Worm (Caenorhabditis elegans): ENCODE measurements around the gene gst-35.
"Not testable (repeated sequence)": the region's sequence is repeated elsewhere in the genome, so short reads cannot be mapped to it uniquely, and the experiment has no call there.

The gst-35 gene

DNA sequence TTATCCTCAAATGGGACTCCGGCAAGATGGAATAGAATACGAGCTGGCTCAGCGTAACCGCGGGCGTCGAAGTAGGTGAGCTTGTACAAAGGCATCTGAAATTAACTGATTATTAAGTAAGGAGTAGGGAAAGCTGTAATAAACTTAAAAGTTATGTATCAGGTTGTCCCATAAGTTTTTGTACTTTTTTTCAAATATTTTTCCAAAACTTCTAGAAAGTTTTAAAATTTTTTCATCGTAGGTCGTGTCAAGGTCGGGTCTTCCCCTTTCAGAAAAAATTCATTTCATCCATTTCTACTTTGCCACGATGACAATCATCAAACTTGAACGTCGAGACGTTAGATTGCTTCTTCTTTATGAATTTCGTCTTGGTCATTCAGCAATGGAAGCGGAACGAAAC lies 13.4 kb downstream of the gst-35 start, which contains the start of gene gst-39:
gst-39 (minus strand) TSS at position 101 of the 400 bp plus-strand sequence.
- not testable (repeated sequence) for TF ChIP-seq cnd-1, pha-4, nhr-12 (tag; optimal IDR thresholded peaks at IDR 0.05)

DNA sequence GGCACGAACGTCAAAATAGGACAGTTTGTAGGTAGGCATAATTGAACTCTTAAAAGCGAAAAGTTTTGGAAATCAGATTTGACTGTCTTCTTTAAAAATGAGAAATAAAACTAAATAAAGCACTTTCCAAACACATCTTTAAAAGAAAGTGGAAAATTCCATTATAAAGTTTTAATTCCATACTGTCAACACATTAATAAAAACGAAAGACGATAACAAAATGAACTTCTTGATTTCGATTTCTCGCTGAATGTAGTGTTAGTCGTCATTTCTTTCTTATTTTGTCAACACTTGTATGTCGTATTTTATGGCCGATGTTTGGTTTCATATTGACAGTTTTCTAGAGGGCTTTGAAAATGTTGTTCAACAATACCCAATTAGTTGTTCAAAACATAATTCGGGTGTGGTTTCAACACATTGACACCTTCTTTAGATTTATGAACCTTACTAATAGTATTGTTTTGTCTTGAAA lies 15.3 kb downstream of the gst-35 start, which contains the start of gene gst-29:
gst-29 (minus strand) TSS at position 51 of the 472 bp plus-strand sequence.
- TF ChIP-seq snpc-4 (tag; optimal IDR thresholded peaks at IDR 0.05) (no peak), mep-1 (tag; optimal IDR thresholded peaks at IDR 0.05) (no peak), lin-13 (tag; optimal IDR thresholded peaks at IDR 0.05) (no peak), unc-39 (tag; optimal IDR thresholded peaks at IDR 0.05) (no peak), zip-8 (tag; optimal IDR thresholded peaks at IDR 0.05) (no peak), nhr-28 (tag; optimal IDR thresholded peaks at IDR 0.05) (no peak), blmp-1 (tag; optimal IDR thresholded peaks at IDR 0.05) (no peak), cnd-1 (tag; optimal IDR thresholded peaks at IDR 0.05) (no peak), lsy-2 (tag; optimal IDR thresholded peaks at IDR 0.05) (no peak), nhr-12 (tag; optimal IDR thresholded peaks at IDR 0.05) (no peak), lin-32 (GFP tag; optimal IDR thresholded peaks at IDR 0.05) (no peak), nhr-76 (tag; optimal IDR thresholded peaks at IDR 0.05) (no peak), pha-4 (tag; optimal IDR thresholded peaks at IDR 0.05) (no peak)

DNA sequence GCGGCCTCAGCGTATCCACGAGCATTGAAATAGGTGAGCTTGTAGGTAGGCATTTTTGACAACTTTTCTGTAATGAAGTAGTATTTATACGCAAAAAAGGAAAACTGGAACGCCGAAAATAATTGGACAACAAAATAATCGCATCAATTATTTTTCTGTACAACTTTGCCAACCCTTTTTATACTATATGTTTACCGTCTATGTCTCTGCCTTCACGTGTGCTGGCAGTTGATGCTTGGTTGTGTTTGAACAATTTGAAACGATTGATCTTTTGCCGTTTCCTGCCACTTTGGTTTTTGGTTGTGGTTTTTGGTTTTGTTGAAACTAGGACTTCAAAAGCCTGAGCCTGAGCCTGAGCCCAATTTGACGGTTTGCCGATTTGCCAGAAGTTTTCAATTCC lies 17.8 kb downstream of the gst-35 start, which contains the start of gene gst-28:
gst-28 (minus strand) TSS at position 238 of the 400 bp plus-strand sequence.
- TF ChIP-seq drap-1 (GFP tag; optimal IDR thresholded peaks at IDR 0.05) (no peak), blmp-1 (tag; optimal IDR thresholded peaks at IDR 0.05) (no peak), sptf-1 (tag; optimal IDR thresholded peaks at IDR 0.05) (no peak), cnd-1 (tag; optimal IDR thresholded peaks at IDR 0.05) (no peak), nhr-237 (tag; optimal IDR thresholded peaks at IDR 0.05) (no peak), nhr-28 (tag; optimal IDR thresholded peaks at IDR 0.05) (no peak), pha-4 (tag; optimal IDR thresholded peaks at IDR 0.05) (no peak), elt-3 (tag; optimal IDR thresholded peaks at IDR 0.05) (no peak), bed-3 (GFP tag; optimal IDR thresholded peaks at IDR 0.05) (no peak), snpc-4 (tag; optimal IDR thresholded peaks at IDR 0.05) (no peak), lin-13 (tag; optimal IDR thresholded peaks at IDR 0.05) (no peak), ceh-43 (GFP tag; optimal IDR thresholded peaks at IDR 0.05) (no peak), ceh-83 (GFP tag; optimal IDR thresholded peaks at IDR 0.05) (no peak), lsy-2 (tag; optimal IDR thresholded peaks at IDR 0.05) (no peak), hlh-1 (tag; optimal IDR thresholded peaks at IDR 0.05) (no peak), nhr-76 (tag; optimal IDR thresholded peaks at IDR 0.05) (no peak), ztf-11 (tag; optimal IDR thresholded peaks at IDR 0.05) (no peak), flh-1 (GFP tag; optimal IDR thresholded peaks at IDR 0.05) (no peak), nhr-12 (tag; optimal IDR thresholded peaks at IDR 0.05) (no peak), elt-1 (tag; optimal IDR thresholded peaks at IDR 0.05; ENCODE audit: borderline replicate concordance, insufficient read depth) (no peak)

DNA sequence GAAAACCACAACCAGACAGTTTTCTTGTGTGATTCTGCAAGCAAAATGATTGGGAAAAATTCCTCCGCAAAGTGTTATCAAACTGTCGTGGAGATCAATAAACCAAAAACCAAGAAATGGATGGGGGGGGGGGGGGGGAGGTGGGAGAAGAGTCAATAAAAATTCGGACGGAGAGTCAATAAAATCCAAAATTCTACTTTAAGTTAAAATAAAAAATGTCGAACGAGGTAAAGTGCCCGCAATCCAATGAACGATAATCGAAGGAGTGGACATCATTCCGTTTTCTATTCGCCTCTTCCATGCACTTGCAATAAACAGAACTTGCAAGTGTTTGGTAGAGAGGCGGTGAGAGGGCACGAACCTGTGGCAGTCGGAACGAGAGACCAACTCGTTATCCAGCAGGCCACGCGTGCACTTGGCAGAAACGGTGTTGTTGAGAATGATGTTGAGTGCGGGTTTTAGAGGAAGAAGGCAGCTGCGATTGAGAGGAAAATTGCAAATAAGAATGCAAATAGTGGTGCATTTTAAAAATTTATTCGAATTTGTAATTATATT lies 19.4 kb downstream of the gst-35 start, which contains the start of gene gst-27:
gst-27 (minus strand) TSS at position 51 of the 555 bp plus-strand sequence.
- TF ChIP-seq mep-1 (tag; optimal IDR thresholded peaks at IDR 0.05) = peak; percentile 51
- TF ChIP-seq nhr-12 (tag; optimal IDR thresholded peaks at IDR 0.05) = peak; percentile 22
- no peak for TF ChIP-seq nhr-76 (tag; optimal IDR thresholded peaks at IDR 0.05)
- TF ChIP-seq unc-62 (GFP tag; optimal IDR thresholded peaks at IDR 0.05) = peak; percentile 42
- TF ChIP-seq hlh-1 (tag; optimal IDR thresholded peaks at IDR 0.05) = peak; percentile 44
- TF ChIP-seq lin-13 (tag; optimal IDR thresholded peaks at IDR 0.05) = peak; percentile 69
- TF ChIP-seq snpc-4 (tag; optimal IDR thresholded peaks at IDR 0.05) = no peak
- TF ChIP-seq flh-1 (GFP tag; optimal IDR thresholded peaks at IDR 0.05) = peak; percentile 76
- TF ChIP-seq tbx-8 (GFP tag; optimal IDR thresholded peaks at IDR 0.05) = peak; percentile 85
- TF ChIP-seq unc-120 (tag; optimal IDR thresholded peaks at IDR 0.05; ENCODE audit: poor library complexity, severe bottlenecking) = peak; percentile 65
- TF ChIP-seq ceh-43 (GFP tag; optimal IDR thresholded peaks at IDR 0.05) = peak; percentile 79
- TF ChIP-seq elt-1 (tag; optimal IDR thresholded peaks at IDR 0.05; ENCODE audit: borderline replicate concordance, insufficient read depth) = peak; percentile 36
- peak; percentile 72 for TF ChIP-seq bed-3 (GFP tag; optimal IDR thresholded peaks at IDR 0.05)
- peak; percentile 90 for TF ChIP-seq drap-1 (GFP tag; optimal IDR thresholded peaks at IDR 0.05)
- TF ChIP-seq sptf-1 (tag; optimal IDR thresholded peaks at IDR 0.05) = peak; percentile 93
- peak; percentile 87 for TF ChIP-seq ceh-83 (GFP tag; optimal IDR thresholded peaks at IDR 0.05)
- TF ChIP-seq ces-1 (GFP tag; optimal IDR thresholded peaks at IDR 0.05) = no peak
- peak; percentile 90 for TF ChIP-seq lin-32 (GFP tag; optimal IDR thresholded peaks at IDR 0.05)
- no peak for TF ChIP-seq nhr-237 (tag; optimal IDR thresholded peaks at IDR 0.05)
- TF ChIP-seq cnd-1 (tag; optimal IDR thresholded peaks at IDR 0.05) = peak; percentile 92
- TF ChIP-seq ztf-11 (tag; optimal IDR thresholded peaks at IDR 0.05) = no peak
- TF ChIP-seq ham-2 (GFP tag; optimal IDR thresholded peaks at IDR 0.05) = peak; percentile 67
- TF ChIP-seq sem-2 (GFP tag; optimal IDR thresholded peaks at IDR 0.05) = peak; percentile 79
- TF ChIP-seq unc-39 (tag; optimal IDR thresholded peaks at IDR 0.05) = no peak
- no peak for TF ChIP-seq nhr-2 (tag; optimal IDR thresholded peaks at IDR 0.05)
- TF ChIP-seq blmp-1 (tag; optimal IDR thresholded peaks at IDR 0.05) = no peak
- TF ChIP-seq ceh-39 (tag; optimal IDR thresholded peaks at IDR 0.05) = no peak
- TF ChIP-seq zip-8 (tag; optimal IDR thresholded peaks at IDR 0.05) = no peak
- TF ChIP-seq mls-2 (tag; optimal IDR thresholded peaks at IDR 0.05) = peak; percentile 92
- no peak for TF ChIP-seq elt-3 (tag; optimal IDR thresholded peaks at IDR 0.05)
- TF ChIP-seq mab-5 (tag; optimal IDR thresholded peaks at IDR 0.05) = no peak
- peak; percentile 22 for TF ChIP-seq lsy-2 (tag; optimal IDR thresholded peaks at IDR 0.05)
- TF ChIP-seq M03D4.4 (tag; optimal IDR thresholded peaks at IDR 0.05) = peak; percentile 92
- peak; percentile 33 for TF ChIP-seq nhr-28 (tag; optimal IDR thresholded peaks at IDR 0.05)
- TF ChIP-seq pha-4 (tag; optimal IDR thresholded peaks at IDR 0.05) = peak; percentile 49
